Fruit fly (Drosophila melanogaster) whole organism, wandering third instar larva: ENCODE results near the gene Uggt.

Experiments
- Abd-B ChIP-seq: fragments of >200 bp; optimal IDR thresholded peaks from 2 replicates; lab custom pipeline; 2017; ENCODE audit warnings: missing biosample characterization, missing genetic modification characterization
- GATAd ChIP-seq: sonication (Bioruptor generic); optimal IDR thresholded peaks from 2 replicates; lab custom pipeline; 2016; ENCODE audit warnings: missing biosample characterization, missing genetic modification characterization
- HLH106 ChIP-seq: fragments of 200-800 bp; optimal IDR thresholded peaks from 3 replicates; lab custom pipeline; 2019; ENCODE audit warnings: missing biosample characterization, mild to moderate bottlenecking, missing genetic modification characterization, moderate library complexity
- Mio ChIP-seq: sonication (Bioruptor generic); optimal IDR thresholded peaks from 2 replicates; lab custom pipeline; 2016; ENCODE audit warnings: missing biosample characterization, missing genetic modification characterization
- Myc ChIP-seq: fragments of >200 bp; optimal IDR thresholded peaks from 2 replicates; lab custom pipeline; 2017
- Rel ChIP-seq, 2 experiments: fragments of 200-800 bp; sonication (Bioruptor generic) in 1 of 2; optimal IDR thresholded peaks; 2 replicates in 1 of 2; 3 replicates in 1 of 2; lab custom pipeline; 2016 to 2019; ENCODE audit warnings: mild to moderate bottlenecking in 2 of 2, missing biosample characterization in 2 of 2, missing genetic modification characterization in 2 of 2, moderate library complexity in 1 of 2
- dl ChIP-seq, 2 experiments: fragments of 175-275, 200-275 bp in 1 of 2; fragments of 200-275 bp in 1 of 2; sonication (Bioruptor generic); optimal IDR thresholded peaks; lab custom pipeline; 2018; ENCODE audit warnings: mild to moderate bottlenecking in 2 of 2, missing biosample characterization in 2 of 2, missing genetic modification characterization in 2 of 2, moderate library complexity in 2 of 2; ENCODE audit not compliant: partially characterized antibody in 2 of 2, insufficient read depth in 1 of 2
- pan ChIP-seq: fragments of >200 bp; optimal IDR thresholded peaks from 2 replicates; lab custom pipeline; 2017
- tai ChIP-seq: sonication (Bioruptor generic); optimal IDR thresholded peaks from 2 replicates; lab custom pipeline; 2016; ENCODE audit warnings: missing biosample characterization, missing genetic modification characterization
- usp ChIP-seq: fragments of >200 bp; optimal IDR thresholded peaks from 2 replicates; lab custom pipeline; 2017; ENCODE audit warnings: missing biosample characterization, missing genetic modification characterization

DNA sequence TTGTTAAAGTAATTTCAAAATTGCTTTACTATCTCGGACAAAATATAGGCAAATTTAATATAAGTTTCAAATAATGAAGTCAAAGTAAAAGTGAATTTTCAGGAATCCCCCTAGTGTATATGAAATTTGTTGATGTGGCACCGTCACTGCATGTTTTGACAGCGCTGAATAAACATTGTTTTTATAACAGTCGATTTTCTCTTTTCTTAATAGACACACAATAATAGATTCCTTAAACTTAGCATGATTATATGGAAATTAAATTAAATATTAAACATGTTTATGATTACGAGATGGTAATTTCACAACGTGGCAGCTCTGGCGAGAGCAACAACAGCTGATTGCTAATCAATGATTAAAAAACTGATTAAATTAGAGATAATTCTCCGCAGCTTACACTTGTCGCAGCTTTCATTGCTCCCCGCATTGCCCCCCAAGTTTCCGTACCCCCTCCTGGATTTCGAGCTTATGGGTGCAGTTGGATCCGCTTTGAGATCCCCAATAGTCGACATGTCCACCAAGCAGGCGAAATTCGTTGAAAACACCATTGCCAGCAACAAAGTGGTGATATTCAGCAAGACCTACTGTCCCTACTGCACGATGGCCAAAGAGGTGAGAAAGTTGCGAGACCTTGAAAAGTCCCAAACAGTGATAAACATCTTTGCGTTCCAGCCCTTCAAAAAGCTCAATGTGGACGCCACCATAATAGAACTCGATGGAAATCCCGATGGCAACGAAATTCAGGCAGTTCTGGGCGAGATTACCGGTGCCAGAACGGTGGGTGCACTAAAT is 3.3 kb upstream of the Uggt start, which contains the start of gene Grx1:
- TF ChIP-seq pan (lab: Kevin White, UChicago) (no peak), GATAd (GFP tag; lab: Kevin White, UChicago) (peak; percentile 58), HLH106 (tag; lab: Kevin White, UChicago) (peak; percentile 56), dl (GFP tag; optimal IDR thresholded peaks at IDR 0.05; lab: Kevin White, UChicago; ENCODE audit: insufficient read depth in 1 of 2, partially characterized antibody in 2 of 2) (no peak), Abd-B (GFP tag; lab: Kevin White, UChicago) (no peak), usp (no peak), Rel (GFP tag; optimal IDR thresholded peaks at IDR 0.05; lab: Kevin White, UChicago) (no peak), Rel (tag; optimal IDR thresholded peaks at IDR 0.05; lab: Kevin White, UChicago) (peak; percentile 91), tai (GFP tag; lab: Kevin White, UChicago) (no peak), Myc (lab: Kevin White, UChicago) (no peak), Mio (GFP tag; lab: Kevin White, UChicago) (no peak)
